Worm (Caenorhabditis elegans) whole organism, L4 larva: ENCODE results near the gene T28A8.6.

ENCODE experiments used
- ceh-32 ChIP-seq: sonication (generic microtip); optimal IDR thresholded peaks from 2 replicates; lab custom pipeline; 2016; ENCODE audit warnings: mild to moderate bottlenecking, missing genetic modification characterization, missing compliant biosample characterization; ENCODE audit not compliant: poor library complexity
- fkh-10 ChIP-seq: fragments of 150-350 bp; optimal IDR thresholded peaks from 2 replicates; lab custom pipeline; 2014; ENCODE audit warnings: missing biosample characterization, missing genetic modification reagents, missing genetic modification characterization
- pha-4 ChIP-seq, 2 experiments: fragments of 150-350 bp in 1 of 2; fragments of 200-800 bp in 1 of 2; sonication (Bioruptor generic) in 1 of 2; IDR thresholded peaks in 1 of 2; optimal IDR thresholded peaks in 1 of 2; 2 replicates each; pipeline versions ENCODE4 v1.3.6 to Lab custom; 2014 to 2022; ENCODE audit warnings: missing genetic modification characterization in 2 of 2, missing genetic modification reagents in 2 of 2, missing biosample characterization in 1 of 2, missing compliant biosample characterization in 1 of 2
- pqm-1 ChIP-seq: sonication (generic microtip); optimal IDR thresholded peaks from 2 replicates; lab custom pipeline; 2017; ENCODE audit warnings: missing biosample characterization, missing genetic modification characterization

DNA sequence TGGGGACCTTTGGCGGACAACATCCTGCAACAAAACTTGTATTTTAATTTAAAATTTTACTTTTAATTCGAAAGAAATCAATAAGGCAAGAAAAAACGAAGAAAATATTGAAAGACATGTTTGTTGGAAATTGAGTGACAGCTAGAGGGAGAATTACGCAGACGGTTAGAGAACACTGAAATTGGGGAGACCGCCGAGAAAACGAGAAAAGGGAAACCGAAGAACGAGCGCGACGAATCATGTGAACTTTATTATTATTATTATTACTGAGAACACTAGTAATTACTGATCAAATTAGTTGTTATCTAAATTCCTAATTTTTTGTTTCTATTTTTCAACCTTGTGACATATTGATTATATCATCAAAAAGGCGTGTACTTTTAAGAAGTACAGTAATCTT, 50.0 kb downstream of the T28A8.6 start, which contains the start of gene mmad-1:
- TF ChIP-seq pha-4 (GFP tag; IDR thresholded peaks at IDR 0.05; lab: Robert Waterston, UW) (no peak), pha-4 (tag; optimal IDR thresholded peaks at IDR 0.05; lab: Kevin White, UChicago) (no peak), fkh-10 (no peak), pqm-1 (tag; lab: Kevin White, UChicago) (no peak), ceh-32 (no peak)
